Worm (Caenorhabditis elegans): ENCODE data around the gene str-85.

The str-85 gene

DNA sequence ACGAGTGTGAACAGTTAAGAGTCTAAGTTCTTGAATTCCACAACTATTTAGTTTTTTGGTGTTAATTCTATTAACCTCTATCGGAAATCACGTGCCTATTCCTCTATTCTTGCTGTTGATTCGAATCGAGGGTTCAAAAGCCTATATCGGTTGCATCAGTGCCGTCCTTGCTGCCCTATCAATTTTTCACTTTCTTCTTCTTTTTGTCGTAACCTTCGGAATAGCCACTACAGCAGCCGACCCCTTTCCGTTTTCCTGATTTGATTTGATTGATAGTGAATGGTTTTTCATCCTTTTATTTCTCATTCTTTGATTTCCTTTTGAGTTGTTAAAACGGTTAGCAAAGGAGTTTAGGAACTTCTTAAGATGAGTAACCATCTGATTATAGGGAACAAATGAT is 8.6 kb upstream of the str-85 start (continued):
- peak; percentile 10 for TF ChIP-seq sem-4 (tag; optimal IDR thresholded peaks at IDR 0.05)
- TF ChIP-seq ceh-82 (tag; optimal IDR thresholded peaks at IDR 0.05), result no peak
- no peak for TF ChIP-seq ceh-16 (tag; optimal IDR thresholded peaks at IDR 0.05)
- no peak for TF ChIP-seq aly-2 (tag; optimal IDR thresholded peaks at IDR 0.05)
- no peak for TF ChIP-seq F13H6.1 (tag; optimal IDR thresholded peaks at IDR 0.05)
- no peak for TF ChIP-seq nhr-12 (tag; optimal IDR thresholded peaks at IDR 0.05)
- TF ChIP-seq sma-9 (GFP tag; optimal IDR thresholded peaks at IDR 0.05), result peak; percentile 42
- no peak for TF ChIP-seq sma-9 (tag; optimal IDR thresholded peaks at IDR 0.05)

DNA sequence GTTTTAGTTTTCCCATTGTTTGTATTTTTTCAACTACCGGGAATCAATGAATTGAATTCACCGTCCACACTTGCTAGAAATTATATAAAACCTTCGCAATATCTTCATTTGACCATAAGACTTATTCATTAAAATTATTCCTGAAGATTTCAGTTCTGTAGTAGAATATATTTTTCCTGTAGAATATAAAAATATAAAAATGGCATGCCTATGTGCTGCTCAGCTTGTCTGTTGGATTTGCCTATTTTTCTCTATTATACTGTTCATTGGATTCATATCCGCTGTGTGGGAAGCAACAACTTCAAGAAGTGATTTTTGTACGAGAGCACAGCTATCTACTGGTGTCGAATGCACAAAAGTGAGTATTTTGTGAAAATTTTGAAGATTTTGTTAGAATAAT is 6.0 kb upstream of the str-85 start, which contains the start of gene F59E11.6:
Gene F59E11.6, plus strand, starts transcription at position 111 of the 400 bp plus-strand sequence.
- no peak for TF ChIP-seq Y55F3AM.14 (GFP tag; optimal IDR thresholded peaks at IDR 0.05)
- no peak for TF ChIP-seq unc-39 (tag; optimal IDR thresholded peaks at IDR 0.05)
- TF ChIP-seq nhr-129 (tag; optimal IDR thresholded peaks at IDR 0.05), result no peak
- no peak for TF ChIP-seq lin-13 (GFP tag; optimal IDR thresholded peaks at IDR 0.05)
- no peak for TF ChIP-seq nhr-11 (tag; optimal IDR thresholded peaks at IDR 0.05)
- TF ChIP-seq mab-5 (tag; optimal IDR thresholded peaks at IDR 0.05), result no peak
- TF ChIP-seq unc-55 (GFP tag; optimal IDR thresholded peaks at IDR 0.05), result no peak
- no peak for TF ChIP-seq ZK546.5 (tag; optimal IDR thresholded peaks at IDR 0.05)
- TF ChIP-seq aly-2 (tag; optimal IDR thresholded peaks at IDR 0.05), result no peak
- TF ChIP-seq ceh-16 (tag; optimal IDR thresholded peaks at IDR 0.05), result no peak
- no peak for TF ChIP-seq sem-4 (tag; optimal IDR thresholded peaks at IDR 0.05)
- no peak for TF ChIP-seq snpc-4 (tag; optimal IDR thresholded peaks at IDR 0.05)

- TF ChIP-seq nhr-25 (tag; optimal IDR thresholded peaks at IDR 0.05) (peak; percentile 77), F13H6.1 (tag; optimal IDR thresholded peaks at IDR 0.05) (no peak), unc-55 (GFP tag; optimal IDR thresholded peaks at IDR 0.05) (no peak), sma-3 (GFP tag; optimal IDR thresholded peaks at IDR 0.05) (peak; percentile 11)
These were observed 4.6 kb upstream of the str-85 start, which contains the start of gene F59E11.7 for ce11 chrV:8990194-8990649. F59E11.7 (plus strand) TSS chrV:8990244.

DNA sequence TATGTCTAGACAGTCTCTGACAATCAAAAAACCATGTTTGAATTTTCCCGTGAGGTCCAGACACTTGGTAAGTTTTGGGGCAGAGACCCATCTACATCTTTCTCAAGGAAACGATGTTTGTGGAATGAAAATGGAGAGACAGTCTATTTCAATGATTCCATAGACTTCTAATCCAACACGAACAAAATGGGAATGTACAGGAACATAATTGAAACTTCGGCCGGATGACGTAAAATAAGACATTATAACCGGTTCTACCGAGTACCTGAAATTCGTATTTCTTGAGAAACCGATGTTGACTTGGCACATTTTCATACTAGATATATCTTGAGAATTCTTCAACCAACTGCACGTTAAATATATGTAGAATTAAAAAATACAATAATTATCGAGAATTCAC is 2.5 kb upstream of the str-85 start, which contains the start of gene str-87:
Gene str-87, minus strand, starts transcription at position 101 of the 400 bp plus-strand sequence.
- TF ChIP-seq nhr-129 (tag; optimal IDR thresholded peaks at IDR 0.05) (no peak), elt-3 (tag; optimal IDR thresholded peaks at IDR 0.05) (no peak), lin-13 (GFP tag; optimal IDR thresholded peaks at IDR 0.05) (no peak), nhr-6 (tag; optimal IDR thresholded peaks at IDR 0.05) (no peak), lsy-2 (tag; optimal IDR thresholded peaks at IDR 0.05) (no peak), blmp-1 (tag; optimal IDR thresholded peaks at IDR 0.05; ENCODE audit: insufficient read depth) (no peak), elt-1 (tag; optimal IDR thresholded peaks at IDR 0.05) (no peak), ztf-1 (GFP tag; conservative IDR thresholded peaks at IDR 0.05) (no peak), mdl-1 (tag; optimal IDR thresholded peaks at IDR 0.05) (no peak), ZK546.5 (tag; optimal IDR thresholded peaks at IDR 0.05) (no peak)

ce11 chrV:8984783-8985182 is 857 bp downstream of the str-85 start:
- TF ChIP-seq aly-2 (tag; optimal IDR thresholded peaks at IDR 0.05) (no peak), unc-39 (tag; optimal IDR thresholded peaks at IDR 0.05) (no peak), sem-4 (tag; optimal IDR thresholded peaks at IDR 0.05) (no peak), mab-5 (tag; optimal IDR thresholded peaks at IDR 0.05) (no peak), C34F6.9 (tag; optimal IDR thresholded peaks at IDR 0.05) (no peak), zag-1 (tag; optimal IDR thresholded peaks at IDR 0.05) (no peak), mbf-1 (tag; optimal IDR thresholded peaks at IDR 0.05) (no peak), nhr-25 (tag; optimal IDR thresholded peaks at IDR 0.05) (no peak)

DNA sequence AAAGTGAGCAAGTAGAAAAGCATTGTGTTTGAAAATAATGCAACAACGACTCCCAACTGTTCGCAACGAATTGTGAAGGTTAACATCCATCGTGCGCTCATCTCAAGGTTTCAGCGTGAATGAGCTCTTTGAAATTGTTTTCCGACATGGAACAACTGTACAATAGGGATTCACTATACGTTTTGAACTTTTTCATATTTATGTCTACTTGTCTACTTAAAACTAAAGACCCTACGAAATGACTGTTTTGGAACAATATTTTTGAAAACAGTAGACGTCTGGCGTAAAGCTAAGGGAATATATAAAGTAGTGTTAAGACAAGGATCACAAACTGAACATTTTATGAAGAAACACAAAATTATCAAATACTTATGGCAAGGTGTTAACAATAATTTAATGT is 2.0 kb downstream of the str-85 start, which contains the start of gene str-86:
Gene str-86, minus strand, starts transcription at position 101 of the 400 bp plus-strand sequence.
- TF ChIP-seq lsy-2 (tag; optimal IDR thresholded peaks at IDR 0.05) (no peak), ztf-1 (GFP tag; conservative IDR thresholded peaks at IDR 0.05) (no peak), aly-2 (tag; optimal IDR thresholded peaks at IDR 0.05) (no peak), nhr-11 (tag; optimal IDR thresholded peaks at IDR 0.05) (no peak), ztf-11 (tag; optimal IDR thresholded peaks at IDR 0.05) (no peak), C34F6.9 (tag; optimal IDR thresholded peaks at IDR 0.05) (no peak), ceh-82 (tag; optimal IDR thresholded peaks at IDR 0.05) (no peak), sma-9 (GFP tag; optimal IDR thresholded peaks at IDR 0.05) (no peak), sma-9 (tag; optimal IDR thresholded peaks at IDR 0.05) (no peak), alr-1 (tag; optimal IDR thresholded peaks at IDR 0.05) (no peak)
